Worm (Caenorhabditis elegans): ENCODE measurements around the gene ZK637.4.

Gene ZK637.4

DNA sequence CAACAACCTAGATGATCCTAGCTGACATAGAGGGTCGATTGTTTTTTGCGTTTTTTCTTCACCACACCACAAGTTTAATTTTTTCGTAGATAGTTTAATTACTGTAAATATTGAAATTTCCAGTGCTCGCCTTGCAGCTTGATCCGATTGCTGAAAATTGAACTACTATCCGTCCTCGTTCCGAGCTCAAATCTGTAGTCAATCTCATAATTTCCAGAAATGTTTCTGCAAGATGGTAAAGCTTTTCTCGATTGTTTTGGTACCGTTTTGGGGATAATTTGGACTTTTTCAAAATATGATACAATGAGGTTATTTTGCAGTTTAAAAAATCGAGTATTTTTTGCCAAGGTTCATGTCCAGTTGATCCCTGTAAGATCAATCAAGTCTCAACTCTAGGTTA is 27.5 kb upstream of the ZK637.4 start:
- TF ChIP-seq sma-3 (GFP tag; optimal IDR thresholded peaks at IDR 0.05): no peak
- no peak for TF ChIP-seq ztf-11 (tag; optimal IDR thresholded peaks at IDR 0.05)

DNA sequence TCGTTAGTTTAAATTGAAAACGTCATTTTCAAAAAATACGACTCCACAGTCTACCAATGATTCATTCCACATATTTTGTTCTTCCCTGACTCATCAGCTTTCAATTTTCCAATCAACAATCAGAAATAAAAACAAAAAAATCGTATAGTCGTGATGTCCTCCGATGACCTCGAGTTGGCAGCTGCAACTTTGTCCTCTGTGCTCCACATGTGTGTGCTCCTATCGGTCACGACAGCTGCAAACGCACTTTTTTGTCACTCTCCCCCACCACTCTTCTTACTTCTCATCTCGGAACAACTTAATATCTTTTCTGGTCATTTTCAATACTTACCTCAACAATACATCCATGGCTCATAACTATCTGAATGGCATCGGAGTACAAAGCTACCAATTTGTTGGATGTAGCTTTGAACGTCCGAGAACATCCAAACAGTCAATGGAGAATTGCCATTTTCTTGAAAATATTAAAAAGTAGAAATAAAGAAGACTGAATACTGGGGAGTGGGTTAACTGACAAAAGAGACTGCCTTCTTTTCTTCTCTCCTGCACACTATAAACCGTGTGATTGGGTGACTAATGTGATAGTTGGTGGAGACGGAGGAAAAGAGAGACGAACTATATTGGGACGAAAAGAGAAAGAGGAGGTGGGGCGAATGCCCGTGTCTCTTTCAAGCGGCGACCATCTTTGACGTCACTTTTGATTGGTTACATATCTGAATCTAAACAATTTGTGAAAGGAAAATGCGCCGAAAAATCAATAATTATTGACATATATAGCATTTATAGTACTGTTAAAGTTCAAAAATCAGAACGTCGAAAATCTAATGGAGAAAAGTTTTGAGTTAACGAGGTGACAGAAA is 26.4 kb upstream of the ZK637.4 start:
- TF ChIP-seq blmp-1 (tag; optimal IDR thresholded peaks at IDR 0.05; ENCODE audit: insufficient read depth) (peak; percentile 68), peb-1 (tag; optimal IDR thresholded peaks at IDR 0.05) (no peak), nhr-11 (tag; optimal IDR thresholded peaks at IDR 0.05) (no peak), nhr-129 (tag; optimal IDR thresholded peaks at IDR 0.05) (peak; percentile 16), fos-1 (tag; optimal IDR thresholded peaks at IDR 0.05) (peak; percentile 65), elt-1 (tag; optimal IDR thresholded peaks at IDR 0.05) (no peak), ztf-4 (tag; optimal IDR thresholded peaks at IDR 0.05) (no peak), crh-2 (tag; optimal IDR thresholded peaks at IDR 0.05) (peak; percentile 58), C34F6.9 (tag; optimal IDR thresholded peaks at IDR 0.05) (no peak), ceh-82 (tag; optimal IDR thresholded peaks at IDR 0.05) (no peak), ceh-16 (tag; optimal IDR thresholded peaks at IDR 0.05) (no peak), lsy-2 (tag; optimal IDR thresholded peaks at IDR 0.05) (peak in 1 of 2 experiments; percentile 32), ama-1 (optimal IDR thresholded peaks at IDR 0.05) (peak; percentile 87), F13H6.1 (tag; optimal IDR thresholded peaks at IDR 0.05) (peak; percentile 8), unc-62 (GFP tag; optimal IDR thresholded peaks at IDR 0.05) (no peak), lin-13 (GFP tag; optimal IDR thresholded peaks at IDR 0.05) (peak; percentile 23), unc-39 (tag; optimal IDR thresholded peaks at IDR 0.05) (no peak), nhr-25 (tag; optimal IDR thresholded peaks at IDR 0.05) (peak; percentile 43), ztf-1 (GFP tag; conservative IDR thresholded peaks at IDR 0.05) (no peak), sma-3 (GFP tag; optimal IDR thresholded peaks at IDR 0.05) (peak; percentile 64), sma-9 (GFP tag; optimal IDR thresholded peaks at IDR 0.05) (peak; percentile 44), sma-9 (tag; optimal IDR thresholded peaks at IDR 0.05) (no peak)

DNA sequence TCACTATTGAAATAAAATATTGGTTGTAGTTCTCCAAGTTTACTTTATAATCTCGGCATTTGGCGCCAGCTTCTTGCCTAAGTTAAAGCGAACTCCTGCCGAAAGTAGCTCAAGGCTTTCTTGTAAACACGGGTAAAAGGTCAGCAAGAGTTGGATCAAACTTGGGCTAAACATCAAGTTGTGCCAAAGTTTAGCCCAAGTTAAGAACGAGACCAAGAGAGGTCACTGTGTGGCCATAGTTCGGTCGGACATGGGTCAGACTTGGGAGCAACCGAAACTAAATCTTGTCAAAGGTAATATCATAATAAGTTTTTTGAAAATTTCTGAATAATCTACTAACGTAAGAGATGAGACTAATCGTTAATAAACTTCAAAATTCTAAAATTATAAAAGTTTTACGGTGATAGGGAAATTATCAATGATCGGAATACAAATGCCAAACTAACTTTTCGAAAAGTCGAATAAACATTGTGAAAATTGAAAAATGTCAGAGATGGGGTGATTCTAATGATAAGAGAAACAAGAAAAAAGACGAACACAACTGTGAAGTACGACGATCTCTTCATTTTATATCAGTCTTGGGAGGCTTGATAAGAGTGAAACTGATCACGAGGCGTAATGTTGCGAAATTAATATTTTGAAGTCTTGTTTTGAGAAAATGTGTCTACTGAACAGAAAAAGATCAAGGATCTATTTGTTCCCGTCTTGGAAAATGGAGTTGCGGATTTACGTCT is 25.5 kb upstream of the ZK637.4 start:
- peak; percentile 11 for TF ChIP-seq F13H6.1 (tag; optimal IDR thresholded peaks at IDR 0.05)
- TF ChIP-seq sem-4 (tag; optimal IDR thresholded peaks at IDR 0.05): no peak
- TF ChIP-seq lin-11 (tag; optimal IDR thresholded peaks at IDR 0.05): no peak
- peak; percentile 45 for TF ChIP-seq nhr-25 (tag; optimal IDR thresholded peaks at IDR 0.05)
- TF ChIP-seq ama-1 (optimal IDR thresholded peaks at IDR 0.05): peak; percentile 78
- no peak for TF ChIP-seq R02D3.7 (tag; optimal IDR thresholded peaks at IDR 0.05)
- TF ChIP-seq elt-3 (tag; optimal IDR thresholded peaks at IDR 0.05): no peak
- peak; percentile 3 for TF ChIP-seq lin-13 (GFP tag; optimal IDR thresholded peaks at IDR 0.05)
- no peak for TF ChIP-seq unc-55 (GFP tag; optimal IDR thresholded peaks at IDR 0.05)
- TF ChIP-seq mbf-1 (tag; optimal IDR thresholded peaks at IDR 0.05): no peak
- TF ChIP-seq sma-3 (GFP tag; optimal IDR thresholded peaks at IDR 0.05): peak; percentile 72
- peak in 1 of 2 experiments; percentile 52 for TF ChIP-seq lsy-2 (tag; optimal IDR thresholded peaks at IDR 0.05)
- no peak for TF ChIP-seq aly-2 (tag; optimal IDR thresholded peaks at IDR 0.05)
- TF ChIP-seq mdl-1 (tag; optimal IDR thresholded peaks at IDR 0.05): no peak
- no peak for TF ChIP-seq ZK546.5 (tag; optimal IDR thresholded peaks at IDR 0.05)
- peak; percentile 45 for TF ChIP-seq nhr-129 (tag; optimal IDR thresholded peaks at IDR 0.05)
- no peak for TF ChIP-seq nhr-6 (tag; optimal IDR thresholded peaks at IDR 0.05)
- no peak for TF ChIP-seq ceh-16 (tag; optimal IDR thresholded peaks at IDR 0.05)
- TF ChIP-seq ztf-11 (tag; optimal IDR thresholded peaks at IDR 0.05): no peak
- TF ChIP-seq C34F6.9 (tag; optimal IDR thresholded peaks at IDR 0.05): peak; percentile 24
- no peak for TF ChIP-seq nhr-11 (tag; optimal IDR thresholded peaks at IDR 0.05)
- TF ChIP-seq dmd-4 (tag; optimal IDR thresholded peaks at IDR 0.05): no peak
- no peak for TF ChIP-seq ceh-82 (tag; optimal IDR thresholded peaks at IDR 0.05)
- TF ChIP-seq mab-5 (tag; optimal IDR thresholded peaks at IDR 0.05): no peak
- TF ChIP-seq elt-1 (tag; optimal IDR thresholded peaks at IDR 0.05): no peak
- TF ChIP-seq blmp-1 (tag; optimal IDR thresholded peaks at IDR 0.05; ENCODE audit: insufficient read depth): peak; percentile 59
- TF ChIP-seq nhr-23 (tag; optimal IDR thresholded peaks at IDR 0.05): no peak
- no peak for TF ChIP-seq Y55F3AM.14 (GFP tag; optimal IDR thresholded peaks at IDR 0.05)
- peak; percentile 31 for TF ChIP-seq egl-27 (tag; optimal IDR thresholded peaks at IDR 0.05)
- TF ChIP-seq nhr-237 (tag; optimal IDR thresholded peaks at IDR 0.05): no peak
- peak; percentile 25 for TF ChIP-seq skn-1 (tag; optimal IDR thresholded peaks at IDR 0.05)
- TF ChIP-seq ztf-4 (tag; optimal IDR thresholded peaks at IDR 0.05): no peak
- TF ChIP-seq alr-1 (tag; optimal IDR thresholded peaks at IDR 0.05): no peak
- no peak for TF ChIP-seq nhr-12 (tag; optimal IDR thresholded peaks at IDR 0.05)
- peak; percentile 78 for TF ChIP-seq crh-2 (tag; optimal IDR thresholded peaks at IDR 0.05)
- TF ChIP-seq ztf-1 (GFP tag; conservative IDR thresholded peaks at IDR 0.05): no peak
- peak; percentile 51 for TF ChIP-seq nhr-21 (tag; optimal IDR thresholded peaks at IDR 0.05)
- no peak for TF ChIP-seq lin-39 (tag; optimal IDR thresholded peaks at IDR 0.05)
- peak; percentile 96 for TF ChIP-seq fos-1 (tag; optimal IDR thresholded peaks at IDR 0.05)
- TF ChIP-seq snpc-4 (tag; optimal IDR thresholded peaks at IDR 0.05): no peak
- TF ChIP-seq peb-1 (tag; optimal IDR thresholded peaks at IDR 0.05): no peak
